Worm (Caenorhabditis elegans) whole organism, young adult: Measurements from ENCODE around the gene F41E6.17.
A peak's percentile ranks its signal among the peaks of the same experiment; 100 is the strongest.

ENCODE experiments used
- F57C9.4 ChIP-seq: sonication (generic microtip); optimal IDR thresholded peaks from 2 replicates; lab custom pipeline; 2017; ENCODE audit warnings: mild to moderate bottlenecking, missing genetic modification characterization, missing compliant biosample characterization
- Y79H2A.3 ChIP-seq: fragments of 200-800 bp; sonication (Bioruptor generic); conservative IDR thresholded peaks from 2 replicates; pipeline ENCODE4 v1.3.6; 2022; ENCODE audit warnings: missing genetic modification reagents, missing genetic modification characterization, missing compliant biosample characterization
- hmg-1.2 ChIP-seq: fragments of 200-800 bp; sonication (Bioruptor generic); IDR thresholded peaks from 2 replicates; pipeline ENCODE4 v1.3.6; 2022; ENCODE audit warnings: missing genetic modification reagents, missing genetic modification characterization, missing compliant biosample characterization
- lsl-1 ChIP-seq: fragments of 200-800 bp; sonication (Bioruptor generic); optimal IDR thresholded peaks from 2 replicates; lab custom pipeline; 2018; ENCODE audit warnings: mild to moderate bottlenecking, missing genetic modification characterization, moderate library complexity, missing compliant biosample characterization
- nhr-80 ChIP-seq: sonication (generic microtip); optimal IDR thresholded peaks from 2 replicates; lab custom pipeline; 2016; ENCODE audit warnings: missing genetic modification characterization, missing compliant biosample characterization
- nhr-90 ChIP-seq: sonication (generic microtip); optimal IDR thresholded peaks from 2 replicates; lab custom pipeline; 2016; ENCODE audit warnings: missing genotype, mild to moderate bottlenecking, missing genetic modification characterization, missing compliant biosample characterization
- repo-1 ChIP-seq: sonication (generic microtip); optimal IDR thresholded peaks from 2 replicates; lab custom pipeline; 2017; ENCODE audit warnings: mild to moderate bottlenecking, missing genetic modification characterization, missing compliant biosample characterization

DNA sequence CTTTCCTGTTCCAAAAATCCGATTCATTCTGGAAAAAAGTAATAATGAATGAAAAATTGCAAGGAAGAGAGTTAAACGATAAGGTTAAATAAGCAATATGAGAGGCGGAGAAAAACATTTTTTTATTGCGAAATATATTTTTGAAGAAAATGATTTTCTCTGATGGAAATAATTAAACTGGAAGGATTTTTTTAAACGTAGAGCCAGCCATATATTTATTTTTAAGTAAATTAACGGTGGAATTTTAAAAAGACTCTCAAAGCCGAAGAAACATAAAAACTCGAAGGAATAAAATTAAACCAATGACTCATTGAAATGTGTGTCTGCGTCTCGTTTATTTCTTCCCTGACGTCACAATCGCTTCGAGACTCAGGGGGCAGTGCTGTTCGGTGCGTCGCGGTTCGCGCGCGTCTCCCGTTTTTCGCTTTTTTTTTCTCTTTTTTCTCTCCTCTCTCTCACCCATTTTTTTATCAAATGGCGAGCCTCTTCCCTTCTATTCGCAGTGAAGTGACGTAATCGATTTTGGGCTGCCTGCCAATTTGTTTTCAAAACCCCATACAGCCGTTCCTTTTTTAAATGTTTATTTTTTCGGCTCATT is 17.7 kb upstream of the F41E6.17 start, which contains the start of gene vps-60:
- TF ChIP-seq hmg-1.2 (peak; percentile 77), lsl-1 (GFP tag; lab: Kevin White, UChicago) (peak; percentile 62), Y79H2A.3 (GFP tag; lab: Robert Waterston, UW) (no peak; the same call in 1 of the 2 replicates), nhr-90 (tag; lab: Kevin White, UChicago) (peak; percentile 48), repo-1 (tag; lab: Kevin White, UChicago) (peak; percentile 20), nhr-80 (peak; percentile 92), F57C9.4 (tag; lab: Kevin White, UChicago) (no peak)
